Worm (Caenorhabditis elegans) whole organism, mixed stage, embryonic: Measurements from ENCODE around the gene Y41D4B.1.

Experiments
- M03D4.4 ChIP-seq: sonication (generic microtip); optimal IDR thresholded peaks from 2 replicates; lab custom pipeline; 2017; ENCODE audit warnings: mild to moderate bottlenecking, missing genetic modification characterization, missing compliant biosample characterization
- bed-3 ChIP-seq: fragments of 200-800 bp; sonication (Bioruptor generic); optimal IDR thresholded peaks from 3 replicates; lab custom pipeline; 2018; ENCODE audit warnings: mild to moderate bottlenecking, missing genetic modification characterization, moderate library complexity, missing compliant biosample characterization
- blmp-1 ChIP-seq: fragments of 150-350 bp; optimal IDR thresholded peaks from 2 replicates; lab custom pipeline; 2014; ENCODE audit warnings: missing biosample characterization, missing genetic modification characterization
- ceh-39 ChIP-seq: fragments of 150-350 bp; optimal IDR thresholded peaks from 2 replicates; lab custom pipeline; 2014; ENCODE audit warnings: missing biosample characterization, missing genetic modification characterization
- ceh-43 ChIP-seq: fragments of 200-800 bp; sonication (Bioruptor generic); optimal IDR thresholded peaks from 2 replicates; lab custom pipeline; 2018; ENCODE audit warnings: mild to moderate bottlenecking, missing genetic modification characterization, moderate library complexity, missing compliant biosample characterization
- ceh-83 ChIP-seq: fragments of 200-800 bp; sonication (Bioruptor generic); optimal IDR thresholded peaks from 2 replicates; lab custom pipeline; 2018; ENCODE audit warnings: mild to moderate bottlenecking, missing genetic modification characterization, missing compliant biosample characterization
- ces-1 ChIP-seq: fragments of 150-350 bp; optimal IDR thresholded peaks from 2 replicates; lab custom pipeline; 2014; ENCODE audit warnings: missing biosample characterization, missing genetic modification reagents, missing genetic modification characterization
- cnd-1 ChIP-seq: fragments of 200-800 bp; sonication (Bioruptor generic); optimal IDR thresholded peaks from 2 replicates; lab custom pipeline; 2018; ENCODE audit warnings: mild to moderate bottlenecking, missing genetic modification characterization, missing compliant biosample characterization
- drap-1 ChIP-seq: fragments of 200-800 bp; sonication (Bioruptor generic); optimal IDR thresholded peaks from 3 replicates; lab custom pipeline; 2018; ENCODE audit warnings: mild to moderate bottlenecking, missing genetic modification characterization, missing compliant biosample characterization
- elt-1 ChIP-seq: sonication (generic microtip); optimal IDR thresholded peaks from 2 replicates; lab custom pipeline; 2017; ENCODE audit warnings: missing genetic modification characterization, mild to moderate bottlenecking, missing compliant biosample characterization, antibody characterized with exemption, moderate library complexity, borderline replicate concordance; ENCODE audit not compliant: insufficient read depth
- elt-3 ChIP-seq: fragments of 150-350 bp; optimal IDR thresholded peaks from 2 replicates; lab custom pipeline; 2014; ENCODE audit warnings: missing biosample characterization, missing genetic modification characterization
- flh-1 ChIP-seq: fragments of 200-800 bp; sonication (Bioruptor generic); optimal IDR thresholded peaks from 2 replicates; lab custom pipeline; 2018; ENCODE audit warnings: mild to moderate bottlenecking, missing genetic modification characterization, moderate library complexity, missing compliant biosample characterization
- ham-2 ChIP-seq: fragments of 200-800 bp; sonication (Bioruptor generic); optimal IDR thresholded peaks from 2 replicates; lab custom pipeline; 2018; ENCODE audit warnings: mild to moderate bottlenecking, missing genetic modification characterization, missing compliant biosample characterization
- hlh-1 ChIP-seq: fragments of 150-350 bp; optimal IDR thresholded peaks from 2 replicates; lab custom pipeline; 2014; ENCODE audit warnings: missing biosample characterization, missing genetic modification reagents, missing genetic modification characterization
- lin-13 ChIP-seq: fragments of 150-350 bp; optimal IDR thresholded peaks from 2 replicates; lab custom pipeline; 2014; ENCODE audit warnings: missing biosample characterization, missing genetic modification characterization
- lin-32 ChIP-seq: fragments of 200-800 bp; sonication (Bioruptor generic); optimal IDR thresholded peaks from 2 replicates; lab custom pipeline; 2018; ENCODE audit warnings: mild to moderate bottlenecking, missing genetic modification characterization, missing compliant biosample characterization
- lsy-2 ChIP-seq: fragments of 150-350 bp; optimal IDR thresholded peaks from 2 replicates; lab custom pipeline; 2014; ENCODE audit warnings: missing biosample characterization, missing genetic modification characterization
- mab-5 ChIP-seq: fragments of 150-350 bp; optimal IDR thresholded peaks from 2 replicates; lab custom pipeline; 2014; ENCODE audit warnings: missing biosample characterization, missing genetic modification characterization
- mep-1 ChIP-seq: fragments of 150-350 bp; optimal IDR thresholded peaks from 2 replicates; lab custom pipeline; 2017; ENCODE audit warnings: missing biosample characterization, missing genetic modification reagents, missing genetic modification characterization, inconsistent platforms
- mls-2 ChIP-seq: sonication (generic microtip); optimal IDR thresholded peaks from 2 replicates; lab custom pipeline; 2016; ENCODE audit warnings: mild to moderate bottlenecking, missing genetic modification characterization, moderate library complexity, missing compliant biosample characterization
- nhr-12 ChIP-seq: fragments of 150-350 bp; optimal IDR thresholded peaks from 2 replicates; lab custom pipeline; 2014; ENCODE audit warnings: missing biosample characterization, missing genetic modification characterization
- nhr-2 ChIP-seq: fragments of 150-350 bp; optimal IDR thresholded peaks from 2 replicates; lab custom pipeline; 2014; ENCODE audit warnings: missing biosample characterization, missing genetic modification characterization
- nhr-237 ChIP-seq: fragments of 150-350 bp; optimal IDR thresholded peaks from 2 replicates; lab custom pipeline; 2014; ENCODE audit warnings: missing biosample characterization, missing genetic modification characterization
- nhr-28 ChIP-seq: fragments of 150-350 bp; optimal IDR thresholded peaks from 2 replicates; lab custom pipeline; 2014; ENCODE audit warnings: missing biosample characterization, missing genetic modification characterization
- nhr-76 ChIP-seq: sonication (generic microtip); optimal IDR thresholded peaks from 2 replicates; lab custom pipeline; 2017; ENCODE audit warnings: missing biosample characterization, missing genetic modification characterization
- pha-4 ChIP-seq: fragments of 150-350 bp; optimal IDR thresholded peaks from 2 replicates; lab custom pipeline; 2018; ENCODE audit warnings: missing biosample characterization, missing genetic modification reagents, missing genetic modification characterization
- sem-2 ChIP-seq: fragments of 200-800 bp; sonication (Bioruptor generic); optimal IDR thresholded peaks from 2 replicates; lab custom pipeline; 2018; ENCODE audit warnings: mild to moderate bottlenecking, missing genetic modification characterization, missing compliant biosample characterization
- snpc-4 ChIP-seq: fragments of 150-350 bp; optimal IDR thresholded peaks from 2 replicates; lab custom pipeline; 2014; ENCODE audit warnings: missing biosample characterization, missing genetic modification characterization
- sptf-1 ChIP-seq: sonication (generic microtip); optimal IDR thresholded peaks from 2 replicates; lab custom pipeline; 2017; ENCODE audit warnings: mild to moderate bottlenecking, missing genetic modification characterization, moderate library complexity, missing compliant biosample characterization
- tbx-8 ChIP-seq: fragments of 200-800 bp; sonication (Bioruptor generic); optimal IDR thresholded peaks from 2 replicates; lab custom pipeline; 2018; ENCODE audit warnings: mild to moderate bottlenecking, missing genetic modification characterization, moderate library complexity, missing compliant biosample characterization
- unc-120 ChIP-seq: sonication (generic microtip); optimal IDR thresholded peaks from 2 replicates; lab custom pipeline; 2017; ENCODE audit warnings: missing genetic modification characterization, missing compliant biosample characterization; ENCODE audit not compliant: poor library complexity, severe bottlenecking
- unc-39 ChIP-seq: fragments of 150-350 bp; optimal IDR thresholded peaks from 2 replicates; lab custom pipeline; 2014; ENCODE audit warnings: missing biosample characterization, missing genetic modification characterization
- unc-62 ChIP-seq: fragments of 150-350 bp; optimal IDR thresholded peaks from 2 replicates; lab custom pipeline; 2014; ENCODE audit warnings: missing biosample characterization, missing genetic modification reagents, missing genetic modification characterization
- zip-8 ChIP-seq: fragments of 150-350 bp; optimal IDR thresholded peaks from 2 replicates; lab custom pipeline; 2014; ENCODE audit warnings: missing biosample characterization, missing genetic modification characterization
- ztf-11 ChIP-seq: fragments of 150-350 bp; optimal IDR thresholded peaks from 2 replicates; lab custom pipeline; 2014; ENCODE audit warnings: missing biosample characterization, missing genetic modification characterization

The Y41D4B.1 gene

DNA sequence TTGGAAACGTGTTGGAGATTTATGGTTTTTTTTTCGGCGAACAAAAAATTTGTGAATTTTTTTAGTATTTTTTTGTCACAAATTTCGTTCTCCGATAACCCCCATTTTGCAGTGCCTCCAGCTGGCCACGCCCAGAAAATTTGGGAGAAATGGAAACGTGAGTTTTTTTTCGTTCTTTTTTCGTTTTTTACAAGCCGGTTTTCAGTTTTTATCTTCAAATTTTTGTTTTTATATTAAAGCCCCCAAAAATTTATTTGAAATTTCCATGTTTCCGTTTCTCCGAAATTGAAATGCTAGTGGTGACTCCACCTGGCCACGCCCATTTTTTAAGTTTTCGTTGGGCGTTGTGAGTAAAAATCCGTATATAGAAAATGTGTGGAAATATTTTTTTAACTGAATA is 14.7 kb downstream of the Y41D4B.1 start:
- no peak for TF ChIP-seq bed-3 (GFP tag; lab: Kevin White, UChicago)
- no peak for TF ChIP-seq elt-3 (tag; lab: Kevin White, UChicago)
- TF ChIP-seq nhr-76 (tag; lab: Kevin White, UChicago): no peak
- TF ChIP-seq unc-62 (GFP tag; lab: Kevin White, UChicago): no peak
- no peak for TF ChIP-seq elt-1 (tag; lab: Kevin White, UChicago)
- no peak for TF ChIP-seq snpc-4 (tag; lab: Kevin White, UChicago)
- TF ChIP-seq unc-120 (tag; lab: Kevin White, UChicago): no peak
- TF ChIP-seq mls-2 (tag; lab: Kevin White, UChicago): no peak
- no peak for TF ChIP-seq ceh-43 (GFP tag; lab: Kevin White, UChicago)
- no peak for TF ChIP-seq nhr-12 (tag; lab: Kevin White, UChicago)
- TF ChIP-seq zip-8: no peak
- TF ChIP-seq lsy-2 (tag; lab: Kevin White, UChicago): no peak
- no peak for TF ChIP-seq ceh-83
- TF ChIP-seq unc-39 (tag; lab: Kevin White, UChicago): no peak
- no peak for TF ChIP-seq hlh-1 (tag; lab: Kevin White, UChicago)
- TF ChIP-seq lin-32 (GFP tag; lab: Kevin White, UChicago): peak; percentile 8
- TF ChIP-seq nhr-28 (tag; lab: Kevin White, UChicago): no peak
- TF ChIP-seq mab-5 (tag; lab: Kevin White, UChicago): no peak
- TF ChIP-seq mep-1 (tag; lab: Kevin White, UChicago): no peak
- peak; percentile 70 for TF ChIP-seq sptf-1 (tag; lab: Kevin White, UChicago)
- TF ChIP-seq blmp-1 (tag; lab: Kevin White, UChicago): no peak
- peak; percentile 18 for TF ChIP-seq cnd-1 (tag; lab: Kevin White, UChicago)
- TF ChIP-seq ces-1 (GFP tag; lab: Kevin White, UChicago): no peak
- TF ChIP-seq ham-2 (GFP tag; lab: Kevin White, UChicago): no peak
- peak; percentile 6 for TF ChIP-seq M03D4.4 (tag; lab: Kevin White, UChicago)
- TF ChIP-seq drap-1 (GFP tag; lab: Kevin White, UChicago): no peak
- no peak for TF ChIP-seq pha-4
- TF ChIP-seq nhr-237 (tag; lab: Kevin White, UChicago): no peak
- TF ChIP-seq nhr-2 (tag; lab: Kevin White, UChicago): no peak
- no peak for TF ChIP-seq ztf-11 (tag; lab: Kevin White, UChicago)
- no peak for TF ChIP-seq ceh-39
- TF ChIP-seq tbx-8 (GFP tag; lab: Kevin White, UChicago): peak; percentile 34
- no peak for TF ChIP-seq lin-13 (tag; lab: Kevin White, UChicago)
- no peak for TF ChIP-seq sem-2 (GFP tag; lab: Kevin White, UChicago)
- TF ChIP-seq flh-1 (GFP tag; lab: Kevin White, UChicago): no peak

DNA sequence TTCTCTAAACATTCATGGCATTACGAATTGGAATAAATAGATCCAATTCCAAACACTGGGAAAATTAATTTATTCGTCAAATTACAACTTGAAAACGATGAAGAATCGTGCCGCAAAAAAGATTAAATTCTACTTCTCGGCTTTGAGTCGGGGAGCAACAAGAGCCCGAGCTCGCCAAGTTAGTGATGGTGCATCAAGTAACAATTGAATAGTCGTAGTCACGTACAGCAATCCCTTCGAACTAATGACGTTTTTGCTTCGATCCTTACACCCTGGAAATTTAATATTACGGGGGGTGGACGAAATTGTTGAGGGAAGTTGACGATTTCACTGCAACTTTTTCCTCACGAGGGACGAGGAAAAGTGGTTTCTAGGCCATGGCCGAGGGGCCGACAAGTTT is 19.2 kb downstream of the Y41D4B.1 start:
- TF ChIP-seq ceh-43 (GFP tag; lab: Kevin White, UChicago) (no peak), ces-1 (GFP tag; lab: Kevin White, UChicago) (peak; percentile 63)
- TF ChIP-seq, all 35 proteins: peak for 1

DNA sequence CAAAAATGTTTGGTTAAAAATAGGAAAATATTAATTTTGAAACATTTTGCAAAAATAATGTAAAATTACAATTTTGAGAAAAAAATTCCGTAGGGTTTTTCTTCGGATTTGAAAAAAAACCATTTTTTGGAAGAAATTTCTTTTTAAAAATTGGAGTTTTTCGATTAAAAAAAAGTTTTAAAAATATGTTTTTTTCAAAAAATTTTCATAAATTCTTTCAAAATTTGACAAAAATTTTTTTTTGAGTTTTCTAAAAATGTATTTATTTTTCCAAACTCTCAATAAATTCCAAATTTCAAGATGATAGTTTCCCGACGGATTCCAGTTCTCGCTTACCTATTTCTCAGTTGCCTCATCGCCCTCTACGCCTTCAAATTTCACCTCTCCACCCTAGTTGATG is 27.1 kb downstream of the Y41D4B.1 start, which contains the start of gene bus-2:
TSS of gene bus-2 (plus strand) at position 301 of the 400 bp plus-strand sequence.
- no peak for TF ChIP-seq ham-2 (GFP tag; lab: Kevin White, UChicago)
- no peak for TF ChIP-seq drap-1 (GFP tag; lab: Kevin White, UChicago)
- no peak for TF ChIP-seq nhr-28 (tag; lab: Kevin White, UChicago)
- TF ChIP-seq sem-2 (GFP tag; lab: Kevin White, UChicago): no peak
- no peak for TF ChIP-seq snpc-4 (tag; lab: Kevin White, UChicago)
- TF ChIP-seq bed-3 (GFP tag; lab: Kevin White, UChicago): no peak
- TF ChIP-seq sptf-1 (tag; lab: Kevin White, UChicago): no peak
- no peak for TF ChIP-seq nhr-12 (tag; lab: Kevin White, UChicago)
- TF ChIP-seq mab-5 (tag; lab: Kevin White, UChicago): no peak
- no peak for TF ChIP-seq lsy-2 (tag; lab: Kevin White, UChicago)
- TF ChIP-seq mls-2 (tag; lab: Kevin White, UChicago): no peak
- no peak for TF ChIP-seq lin-32 (GFP tag; lab: Kevin White, UChicago)
- no peak for TF ChIP-seq flh-1 (GFP tag; lab: Kevin White, UChicago)
- no peak for TF ChIP-seq M03D4.4 (tag; lab: Kevin White, UChicago)
- TF ChIP-seq, all 35 proteins: peak for 0
